Worm (Caenorhabditis elegans) whole organism, midembryonic: ENCODE results near the gene srab-13.

Source experiments
- ref-1 ChIP-seq: fragments of 200-800 bp; sonication (Bioruptor generic); conservative IDR thresholded peaks from 2 replicates; pipeline ENCODE4 v1.3.6; 2022; ENCODE audit warnings: missing genetic modification reagents, missing genetic modification characterization, missing compliant biosample characterization
- ztf-23 ChIP-seq: fragments of 200-800 bp; sonication (Bioruptor generic); IDR thresholded peaks from 2 replicates; pipeline ENCODE4 v1.3.6; 2022; ENCODE audit warnings: missing genetic modification reagents, missing genetic modification characterization, missing compliant biosample characterization

ce11 chrV:1986954-1987353 is 40.7 kb downstream of the srab-13 start, which contains the start of gene T08B1.1:
- TF ChIP-seq ztf-23 (no peak), ref-1 (GFP tag; lab: Robert Waterston, UW) (no peak)
